Fruit fly (Drosophila melanogaster) whole organism, embryonic: ENCODE data around the gene CG33514.

Experiments used
- BtbVII ChIP-seq: fragments of 200-800 bp; sonication (Bioruptor generic); optimal IDR thresholded peaks from 3 replicates; lab custom pipeline; 2017; ENCODE audit warnings: missing biosample characterization, mild to moderate bottlenecking, missing genetic modification characterization
- CG10431 ChIP-seq: fragments of 200-800 bp; sonication (Bioruptor generic); optimal IDR thresholded peaks from 3 replicates; lab custom pipeline; 2018; ENCODE audit warnings: missing biosample characterization, mild to moderate bottlenecking, missing genetic modification characterization
- CG18599 ChIP-seq: fragments of 200-800 bp; sonication (Bioruptor generic); optimal IDR thresholded peaks from 3 replicates; lab custom pipeline; 2017; ENCODE audit warnings: missing biosample characterization, missing genetic modification characterization, mild to moderate bottlenecking, moderate library complexity, missing genetic modification reagents
- CG3163 ChIP-seq: fragments of 200-800 bp; sonication (Bioruptor generic); optimal IDR thresholded peaks from 3 replicates; lab custom pipeline; 2016; ENCODE audit warnings: missing biosample characterization, missing genetic modification characterization
- CG34224 ChIP-seq: fragments of 200-800 bp; sonication (Bioruptor generic); IDR thresholded peaks from 3 replicates; pipeline ENCODE4 v1.3.6; 2022; ENCODE audit warnings: missing biosample characterization, missing genetic modification characterization; ENCODE audit not compliant: partially characterized antibody
- CG6654 ChIP-seq: fragments of 200-800 bp; sonication (Bioruptor generic); optimal IDR thresholded peaks from 2 replicates; lab custom pipeline; 2017; ENCODE audit warnings: missing biosample characterization, mild to moderate bottlenecking, missing genetic modification characterization
- CG6689 ChIP-seq: fragments of 200-800 bp; sonication (Bioruptor generic); IDR thresholded peaks from 2 replicates; pipeline ENCODE4 v1.3.6; 2022; ENCODE audit warnings: missing biosample characterization, missing genetic modification characterization
- CG6854 ChIP-seq: fragments of 200-800 bp; sonication (Bioruptor generic); optimal IDR thresholded peaks from 3 replicates; lab custom pipeline; 2017; ENCODE audit warnings: missing biosample characterization, mild to moderate bottlenecking, missing genetic modification characterization
- CG7271 ChIP-seq: fragments of 200-800 bp; sonication (Bioruptor generic); optimal IDR thresholded peaks from 2 replicates; lab custom pipeline; 2018; ENCODE audit warnings: missing biosample characterization, mild to moderate bottlenecking, missing genetic modification characterization, moderate library complexity
- CG7372 ChIP-seq: fragments of 200-800 bp; sonication (Bioruptor generic); IDR thresholded peaks from 2 replicates; pipeline ENCODE4 v1.3.6; 2022; ENCODE audit warnings: missing biosample characterization, missing genetic modification characterization
- CG9727 ChIP-seq: fragments of 200-800 bp; sonication (Bioruptor generic); optimal IDR thresholded peaks from 3 replicates; lab custom pipeline; 2017; ENCODE audit warnings: missing biosample characterization, mild to moderate bottlenecking, missing genetic modification characterization
- CG9797 ChIP-seq: fragments of 200-800 bp; sonication (Bioruptor generic); optimal IDR thresholded peaks from 3 replicates; lab custom pipeline; 2018; ENCODE audit warnings: missing biosample characterization, mild to moderate bottlenecking, missing genetic modification characterization
- D19A ChIP-seq: fragments of 200-800 bp; optimal IDR thresholded peaks from 3 replicates; lab custom pipeline; 2019; ENCODE audit warnings: missing biosample characterization, mild to moderate bottlenecking, missing genetic modification characterization, moderate library complexity
- Dbx ChIP-seq: fragments of 200-800 bp; sonication (Bioruptor generic); IDR thresholded peaks from 3 replicates; pipeline ENCODE4 v1.3.6; 2022; ENCODE audit warnings: missing biosample characterization, missing genetic modification characterization
- Dfd ChIP-seq, 2 experiments: fragments of >200 bp; optimal IDR thresholded peaks; 2 replicates each; lab custom pipeline; 2017; ENCODE audit warnings: missing biosample characterization in 2 of 2, missing genetic modification characterization in 2 of 2
- Drgx ChIP-seq: fragments of 200-800 bp; sonication (Bioruptor generic); IDR thresholded peaks from 2 replicates; pipeline ENCODE4 v1.3.6; 2022; ENCODE audit warnings: missing biosample characterization, missing genetic modification characterization
- E2f2 ChIP-seq: fragments of 200-800 bp; sonication (Bioruptor generic); IDR thresholded peaks from 2 replicates; pipeline ENCODE4 v1.3.6; 2022; ENCODE audit warnings: missing biosample characterization, missing genetic modification characterization
- HLH3B ChIP-seq: fragments of 200-800 bp; sonication (Bioruptor generic); IDR thresholded peaks from 2 replicates; pipeline ENCODE4 v1.3.6; 2022; ENCODE audit warnings: missing biosample characterization, missing genetic modification characterization
- HLH4C ChIP-seq: fragments of 200-800 bp; sonication (Bioruptor generic); IDR thresholded peaks from 3 replicates; pipeline ENCODE4 v1.3.6; 2022; ENCODE audit warnings: missing biosample characterization, missing genetic modification characterization; ENCODE audit not compliant: partially characterized antibody
- Hand ChIP-seq: fragments of 200-800 bp; sonication (Bioruptor generic); optimal IDR thresholded peaks from 2 replicates; lab custom pipeline; 2017; ENCODE audit warnings: mild to moderate bottlenecking, missing biosample characterization, missing genetic modification reagents, missing genetic modification characterization
- MTF-1 ChIP-seq: fragments of 200-800 bp; sonication (Bioruptor generic); optimal IDR thresholded peaks from 2 replicates; lab custom pipeline; 2018; ENCODE audit warnings: missing biosample characterization, mild to moderate bottlenecking, missing genetic modification characterization, borderline replicate concordance
- Max ChIP-seq: fragments of 200-800 bp; sonication (Bioruptor generic); optimal IDR thresholded peaks from 2 replicates; lab custom pipeline; 2016; ENCODE audit warnings: missing biosample characterization, mild to moderate bottlenecking, missing genetic modification characterization
- Sox102F ChIP-seq: fragments of 200-800 bp; sonication (Bioruptor generic); optimal IDR thresholded peaks from 2 replicates; lab custom pipeline; 2018; ENCODE audit warnings: missing biosample characterization, mild to moderate bottlenecking, missing genetic modification characterization, moderate library complexity
- TFAM ChIP-seq: fragments of 200-800 bp; sonication (Bioruptor generic); optimal IDR thresholded peaks from 2 replicates; lab custom pipeline; 2017; ENCODE audit warnings: missing biosample characterization, missing genetic modification characterization, inconsistent platforms
- ac ChIP-seq: fragments of 200-800 bp; sonication (Bioruptor generic); optimal IDR thresholded peaks from 3 replicates; lab custom pipeline; 2017; ENCODE audit warnings: missing biosample characterization, mild to moderate bottlenecking, missing genetic modification characterization
- bowl ChIP-seq: fragments of 200-800 bp; sonication (Bioruptor generic); IDR thresholded peaks from 2 replicates; pipeline ENCODE4 v1.3.6; 2022; ENCODE audit warnings: missing biosample characterization, missing genetic modification characterization
- bsh ChIP-seq, 2 experiments: fragments of 200-800 bp; sonication (Bioruptor generic); optimal IDR thresholded peaks; 2 replicates each; lab custom pipeline; 2017 to 2018; ENCODE audit warnings: mild to moderate bottlenecking in 2 of 2, missing biosample characterization in 2 of 2, missing genetic modification characterization in 2 of 2, moderate library complexity in 1 of 2
- cwo ChIP-seq: fragments of 200-800 bp; sonication (Bioruptor generic); optimal IDR thresholded peaks from 3 replicates; lab custom pipeline; 2017; ENCODE audit warnings: missing biosample characterization, missing genetic modification characterization, mild to moderate bottlenecking, moderate library complexity, missing genetic modification reagents
- danr ChIP-seq: fragments of 200-800 bp; sonication (Bioruptor generic); IDR thresholded peaks from 2 replicates; pipeline ENCODE4 v1.3.6; 2022; ENCODE audit warnings: missing biosample characterization, missing genetic modification characterization
- fd102C ChIP-seq: fragments of 200-800 bp; sonication (Bioruptor generic); optimal IDR thresholded peaks from 2 replicates; lab custom pipeline; 2018; ENCODE audit warnings: missing biosample characterization, mild to moderate bottlenecking, missing genetic modification characterization, moderate library complexity
- ftz-f1 ChIP-seq: fragments of 200-800 bp; sonication (Bioruptor generic); optimal IDR thresholded peaks from 2 replicates; lab custom pipeline; 2016; ENCODE audit warnings: missing biosample characterization, missing genetic modification characterization
- gce ChIP-seq: fragments of 200-800 bp; sonication (Bioruptor generic); IDR thresholded peaks from 3 replicates; pipeline ENCODE4 v1.3.6; 2022; ENCODE audit warnings: missing biosample characterization, missing genetic modification characterization
- gem ChIP-seq: fragments of 200-800 bp; sonication (Bioruptor generic); optimal IDR thresholded peaks from 2 replicates; lab custom pipeline; 2019; ENCODE audit warnings: missing biosample characterization, mild to moderate bottlenecking, missing genetic modification characterization, moderate library complexity
- ham ChIP-seq: fragments of 200-800 bp; sonication (Bioruptor generic); IDR thresholded peaks from 2 replicates; pipeline ENCODE4 v1.3.6; 2022; ENCODE audit warnings: missing biosample characterization, missing genetic modification characterization
- hbn ChIP-seq: fragments of 200-800 bp; sonication (Bioruptor generic); IDR thresholded peaks from 2 replicates; pipeline ENCODE4 v1.3.6; 2022; ENCODE audit warnings: missing biosample characterization, missing genetic modification characterization; ENCODE audit not compliant: partially characterized antibody
- hth ChIP-seq: fragments of >200 bp; optimal IDR thresholded peaks from 2 replicates; lab custom pipeline; 2017; ENCODE audit warnings: inconsistent platforms
- nerfin-1 ChIP-seq: fragments of 200-800 bp; sonication (Bioruptor generic); optimal IDR thresholded peaks from 3 replicates; lab custom pipeline; 2019; ENCODE audit warnings: missing biosample characterization, mild to moderate bottlenecking, missing genetic modification characterization, moderate library complexity
- nerfin-2 ChIP-seq: fragments of 200-800 bp; sonication (Bioruptor generic); IDR thresholded peaks from 2 replicates; pipeline ENCODE4 v1.3.6; 2022; ENCODE audit warnings: missing biosample characterization, missing genetic modification characterization; ENCODE audit not compliant: partially characterized antibody
- org-1 ChIP-seq: fragments of 200-800 bp; sonication (Bioruptor generic); optimal IDR thresholded peaks from 2 replicates; lab custom pipeline; 2017; ENCODE audit warnings: missing biosample characterization, missing genetic modification characterization
- pita ChIP-seq: fragments of 200-800 bp; sonication (Bioruptor generic); optimal IDR thresholded peaks from 2 replicates; lab custom pipeline; 2017; ENCODE audit warnings: missing biosample characterization, mild to moderate bottlenecking, missing genetic modification characterization
- psq ChIP-seq: fragments of 200-800 bp; sonication (Bioruptor generic); optimal IDR thresholded peaks from 2 replicates; lab custom pipeline; 2017; ENCODE audit warnings: missing biosample characterization, missing genetic modification characterization
- ranshi ChIP-seq: fragments of 200-800 bp; sonication (Bioruptor generic); IDR thresholded peaks from 2 replicates; pipeline ENCODE4 v1.3.6; 2022; ENCODE audit warnings: missing biosample characterization, missing genetic modification characterization
- repo ChIP-seq: fragments of 200-800 bp; sonication (Bioruptor generic); optimal IDR thresholded peaks from 2 replicates; lab custom pipeline; 2016; ENCODE audit warnings: missing biosample characterization, missing genetic modification characterization
- ro ChIP-seq: fragments of 200-800 bp; sonication (Bioruptor generic); IDR thresholded peaks from 2 replicates; pipeline ENCODE4 v1.3.6; 2022; ENCODE audit warnings: missing biosample characterization, missing genetic modification characterization
- row ChIP-seq: fragments of 200-800 bp; sonication (Bioruptor generic); IDR thresholded peaks from 3 replicates; pipeline ENCODE4 v1.3.6; 2022; ENCODE audit warnings: missing biosample characterization, missing genetic modification characterization
- salm ChIP-seq: fragments of 200-800 bp; sonication (Bioruptor generic); optimal IDR thresholded peaks from 2 replicates; lab custom pipeline; 2018; ENCODE audit warnings: missing biosample characterization, mild to moderate bottlenecking, missing genetic modification characterization
- shn ChIP-seq: fragments of 200-800 bp; sonication (Bioruptor generic); optimal IDR thresholded peaks from 3 replicates; lab custom pipeline; 2016; ENCODE audit warnings: missing biosample characterization, missing genetic modification characterization
- tgo ChIP-seq: fragments of 200-800 bp; sonication (Bioruptor generic); IDR thresholded peaks from 3 replicates; pipeline ENCODE4 v1.3.6; 2022; ENCODE audit warnings: missing biosample characterization, missing genetic modification characterization
- tna ChIP-seq: fragments of 200-800 bp; sonication (Bioruptor generic); IDR thresholded peaks from 2 replicates; pipeline ENCODE4 v1.3.6; 2022; ENCODE audit warnings: missing biosample characterization, missing genetic modification characterization; ENCODE audit not compliant: partially characterized antibody
- ttk ChIP-seq: fragments of 200-800 bp; sonication (Bioruptor generic); IDR thresholded peaks from 2 replicates; pipeline ENCODE4 v2.1.2; 2022; ENCODE audit warnings: missing biosample characterization, missing genetic modification characterization

Gene CG33514

DNA sequence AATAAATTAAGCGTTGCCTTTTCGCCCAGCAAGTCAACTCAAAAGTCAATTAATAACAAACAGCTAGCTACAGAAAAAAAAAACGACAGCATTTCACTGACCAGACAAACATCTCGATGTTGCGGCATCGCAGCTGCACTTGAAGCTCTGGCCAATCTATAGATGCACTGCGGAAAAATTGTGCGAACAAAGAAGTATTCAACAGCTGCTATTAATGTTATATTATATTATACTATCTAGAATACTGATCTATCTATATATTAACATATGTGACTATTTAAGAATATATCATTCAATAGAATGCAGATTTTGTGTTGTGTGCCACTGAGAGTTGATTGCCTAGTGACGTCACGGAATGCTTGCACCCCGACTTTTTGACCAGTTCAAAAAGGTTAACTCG, 17.2 kb upstream of the CG33514 start:
- no peak for TF ChIP-seq CG9797 (GFP tag; lab: Kevin White, UChicago)
- TF ChIP-seq CG34224 (GFP tag; lab: Robert Waterston, UW): no peak
- TF ChIP-seq BtbVII: no peak
- no peak for TF ChIP-seq HLH3B (GFP tag; lab: Robert Waterston, UW)
- TF ChIP-seq danr (GFP tag; lab: Robert Waterston, UW): no peak
- TF ChIP-seq bsh (GFP tag; optimal IDR thresholded peaks at IDR 0.05; lab: Kevin White, UChicago): no peak
- TF ChIP-seq fd102C (GFP tag; lab: Kevin White, UChicago): no peak
- peak; percentile 29; the same call in 1 of the 2 replicates for TF ChIP-seq CG7372 (GFP tag; lab: Robert Waterston, UW)
- TF ChIP-seq psq (GFP tag; lab: Kevin White, UChicago): no peak
- no peak for TF ChIP-seq ac (GFP tag; lab: Kevin White, UChicago)
- no peak for TF ChIP-seq ttk (GFP tag; lab: Robert Waterston, UW)
- TF ChIP-seq shn (GFP tag; lab: Kevin White, UChicago): no peak
- TF ChIP-seq Drgx (GFP tag; lab: Robert Waterston, UW): peak; percentile 66
- TF ChIP-seq Sox102F (GFP tag; lab: Kevin White, UChicago): no peak

DNA sequence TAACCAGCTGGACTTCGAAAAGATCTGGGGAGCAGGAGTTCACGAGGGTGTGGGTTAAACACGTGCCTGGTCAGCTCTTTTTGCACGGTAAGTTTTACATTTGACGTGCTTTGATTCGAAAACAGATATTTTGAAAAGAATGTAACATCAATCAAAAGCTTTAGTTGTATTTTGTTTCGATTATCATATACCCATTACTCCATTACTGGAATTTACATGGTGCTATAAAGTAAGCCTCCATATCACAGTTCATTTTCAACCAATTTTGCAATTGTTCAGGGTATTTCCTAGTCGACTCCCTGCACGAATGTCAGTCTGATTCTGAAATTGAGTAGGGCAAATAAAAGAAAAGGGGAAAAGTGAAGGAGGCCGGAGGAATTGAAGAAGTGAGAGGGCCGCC, 16.4 kb upstream of the CG33514 start:
- TF ChIP-seq gce (GFP tag; lab: Robert Waterston, UW) (no peak), CG6689 (no peak), gem (peak; percentile 2), ftz-f1 (GFP tag; lab: Kevin White, UChicago) (no peak), tna (peak; percentile 56; the same call in 1 of the 2 replicates), MTF-1 (GFP tag; lab: Kevin White, UChicago) (no peak), salm (no peak), nerfin-1 (tag; lab: Kevin White, UChicago) (no peak), HLH4C (GFP tag; lab: Robert Waterston, UW) (no peak), cwo (GFP tag; lab: Kevin White, UChicago) (no peak), nerfin-2 (GFP tag; lab: Robert Waterston, UW) (no peak), row (peak; percentile 42; the same call in 2 of the 3 replicates), D19A (peak; percentile 38)

DNA sequence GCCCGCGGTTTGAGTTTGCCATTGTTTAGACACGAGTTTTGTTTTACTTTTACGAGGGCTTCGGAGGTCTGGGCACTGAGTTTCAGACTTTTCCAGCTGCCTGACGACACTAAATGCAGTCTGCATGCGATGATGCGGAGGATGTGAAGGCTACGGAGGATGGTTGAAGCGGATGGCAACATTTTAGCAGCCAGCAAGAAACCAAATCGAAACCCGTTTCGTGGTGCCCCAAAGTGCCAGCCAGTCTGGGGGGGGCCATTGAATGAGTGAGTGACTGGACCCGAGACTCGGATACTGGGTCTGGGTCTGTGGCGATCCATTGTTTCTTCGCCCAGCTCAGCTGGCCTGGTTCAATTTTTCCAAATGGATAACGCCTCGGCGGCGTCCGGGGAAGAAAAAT, 15.9 kb upstream of the CG33514 start:
- TF ChIP-seq TFAM (GFP tag; lab: Kevin White, UChicago): no peak
- no peak for TF ChIP-seq ro (GFP tag; lab: Robert Waterston, UW)
- TF ChIP-seq CG6654 (GFP tag; lab: Kevin White, UChicago): no peak
- TF ChIP-seq org-1 (GFP tag; lab: Kevin White, UChicago): no peak
- TF ChIP-seq Max (GFP tag; lab: Kevin White, UChicago): no peak
- no peak for TF ChIP-seq hth (lab: Kevin White, UChicago)
- TF ChIP-seq CG3163: no peak
- no peak for TF ChIP-seq CG18599 (GFP tag; lab: Kevin White, UChicago)
- no peak for TF ChIP-seq pita (GFP tag; lab: Kevin White, UChicago)
- 0 out of 3 replicates have a peak, but pooled peaks have one; percentile 24 for TF ChIP-seq gce (GFP tag; lab: Robert Waterston, UW)
- TF ChIP-seq CG7271: no peak
- no peak for TF ChIP-seq ham
- TF ChIP-seq repo (GFP tag; lab: Kevin White, UChicago): no peak
- TF ChIP-seq hbn (GFP tag; lab: Robert Waterston, UW): no peak
- TF ChIP-seq E2f2: no peak
- 0 out of 3 replicates have a peak, but pooled peaks have one; percentile 20 for TF ChIP-seq Dbx
- no peak for TF ChIP-seq ranshi
- TF ChIP-seq CG9727 (GFP tag; lab: Kevin White, UChicago): no peak
- no peak for TF ChIP-seq Dfd (GFP tag; optimal IDR thresholded peaks at IDR 0.05; lab: Kevin White, UChicago)
- TF ChIP-seq CG6854 (GFP tag; lab: Kevin White, UChicago): no peak
- TF ChIP-seq Hand (GFP tag; lab: Kevin White, UChicago): no peak
- no peak for TF ChIP-seq tgo (GFP tag; lab: Robert Waterston, UW)
- TF ChIP-seq CG10431 (GFP tag; lab: Kevin White, UChicago): no peak
- no peak for TF ChIP-seq bowl (GFP tag; lab: Robert Waterston, UW)
